Fruit fly (Drosophila melanogaster) whole organism, prepupa: Measurements from ENCODE around the gene Tbc1d22.

Source experiments
- Blimp-1 ChIP-seq: fragments of 200-800 bp; sonication (Bioruptor generic); optimal IDR thresholded peaks from 3 replicates; lab custom pipeline; 2017; ENCODE audit warnings: missing biosample characterization, missing genetic modification characterization, mild to moderate bottlenecking, moderate library complexity, missing genetic modification reagents
- CG16779 ChIP-seq: fragments of 200-800 bp; sonication (Bioruptor generic); optimal IDR thresholded peaks from 3 replicates; lab custom pipeline; 2017; ENCODE audit warnings: missing biosample characterization, mild to moderate bottlenecking, missing genetic modification characterization
- CG3032 ChIP-seq: fragments of 200-800 bp; optimal IDR thresholded peaks from 2 replicates; lab custom pipeline; 2019; ENCODE audit warnings: missing biosample characterization, mild to moderate bottlenecking, missing genetic modification characterization, moderate library complexity
- CG6854 ChIP-seq: fragments of 200-800 bp; sonication (Bioruptor generic); optimal IDR thresholded peaks from 2 replicates; lab custom pipeline; 2017; ENCODE audit warnings: missing biosample characterization, mild to moderate bottlenecking, missing genetic modification characterization
- CG9139 ChIP-seq: fragments of 200-800 bp; sonication (Bioruptor generic); optimal IDR thresholded peaks from 3 replicates; lab custom pipeline; 2017; ENCODE audit warnings: missing biosample characterization, mild to moderate bottlenecking, missing genetic modification characterization
- Eip93F ChIP-seq: fragments of 200-800 bp; sonication (Bioruptor generic); optimal IDR thresholded peaks from 2 replicates; lab custom pipeline; 2016; ENCODE audit warnings: missing biosample characterization, mild to moderate bottlenecking, missing genetic modification characterization
- Hr39 ChIP-seq: fragments of 200-800 bp; sonication (Bioruptor generic); optimal IDR thresholded peaks from 2 replicates; lab custom pipeline; 2016; ENCODE audit warnings: missing biosample characterization, missing genetic modification characterization
- Hr4 ChIP-seq: fragments of 200-800 bp; sonication (Bioruptor generic); optimal IDR thresholded peaks from 3 replicates; lab custom pipeline; 2016; ENCODE audit warnings: missing biosample characterization, missing genetic modification characterization
- OdsH ChIP-seq: fragments of 200-800 bp; sonication (Bioruptor generic); optimal IDR thresholded peaks from 3 replicates; lab custom pipeline; 2016; ENCODE audit warnings: missing biosample characterization, missing genetic modification characterization
- acj6 ChIP-seq: fragments of 200-800 bp; sonication (Bioruptor generic); optimal IDR thresholded peaks from 3 replicates; lab custom pipeline; 2016; ENCODE audit warnings: missing biosample characterization, missing genetic modification characterization
- cyc ChIP-seq: fragments of 200-800 bp; sonication (Bioruptor generic); optimal IDR thresholded peaks from 3 replicates; lab custom pipeline; 2016; ENCODE audit warnings: missing biosample characterization, missing genetic modification characterization
- eg ChIP-seq: fragments of 200-800 bp; sonication (Bioruptor generic); IDR thresholded peaks from 3 replicates; pipeline ENCODE4 v1.3.6; 2022; ENCODE audit warnings: missing biosample characterization, missing genetic modification characterization
- fd85E ChIP-seq: fragments of 200-800 bp; sonication (Bioruptor generic); optimal IDR thresholded peaks from 3 replicates; lab custom pipeline; 2016; ENCODE audit warnings: missing biosample characterization, missing genetic modification characterization
- svp ChIP-seq: fragments of 200-800 bp; sonication (Bioruptor generic); peaks from one replicate; lab custom pipeline; 2016; ENCODE audit warnings: missing biosample characterization, missing genetic modification characterization

DNA sequence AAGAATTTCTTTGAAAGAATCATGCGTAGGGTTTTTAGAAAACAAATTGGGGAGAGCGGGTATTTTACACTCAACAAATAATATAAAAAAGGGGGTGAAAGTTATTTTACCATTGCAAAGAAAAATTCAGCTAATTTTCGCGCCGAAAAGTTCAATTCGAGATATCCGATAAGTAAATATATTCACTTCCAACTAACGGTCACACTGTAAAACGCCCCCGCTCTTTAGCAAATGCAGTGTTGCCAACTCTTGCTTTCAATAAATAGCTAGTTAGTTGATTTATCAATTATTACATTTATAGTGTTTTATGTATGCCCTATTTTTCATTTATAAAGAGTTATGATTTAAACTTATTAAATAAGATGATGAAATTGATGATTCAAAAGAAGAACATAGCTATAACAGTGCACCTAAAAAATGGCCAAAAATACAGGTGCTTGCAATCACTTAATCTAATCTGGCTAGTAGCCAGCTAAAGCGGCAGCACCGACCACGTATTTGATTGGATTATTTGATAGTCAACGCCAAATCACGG lies 36.3 kb downstream of the Tbc1d22 start, which contains the start of gene meigo:
- TF ChIP-seq Hr39 (GFP tag; lab: Kevin White, UChicago) (peak; percentile 64), OdsH (GFP tag; lab: Kevin White, UChicago) (no peak), Eip93F (GFP tag; lab: Kevin White, UChicago) (no peak), Hr4 (GFP tag; lab: Kevin White, UChicago) (no peak), cyc (GFP tag; lab: Kevin White, UChicago) (no peak), svp (no peak), CG3032 (tag; lab: Kevin White, UChicago) (peak; percentile 76), CG9139 (GFP tag; lab: Kevin White, UChicago) (no peak), eg (GFP tag; lab: Robert Waterston, UW) (peak; percentile 50; the same call in 1 of the 3 replicates), Blimp-1 (GFP tag; lab: Kevin White, UChicago) (no peak), fd85E (GFP tag; lab: Kevin White, UChicago) (no peak), CG16779 (tag; lab: Kevin White, UChicago) (no peak), acj6 (no peak), CG6854 (GFP tag; lab: Kevin White, UChicago) (no peak)
